Worm (Caenorhabditis elegans) whole organism, young adult: Measurements from ENCODE around the gene R102.2.

ENCODE experiments used
- F33H1.4 ChIP-seq: fragments of 200-800 bp; sonication (Bioruptor generic); IDR thresholded peaks from 2 replicates; pipeline ENCODE4 v1.3.6; 2022; ENCODE audit warnings: missing genetic modification reagents, missing genetic modification characterization, missing compliant biosample characterization
- T26A5.8 ChIP-seq: sonication (generic microtip); optimal IDR thresholded peaks from 2 replicates; lab custom pipeline; 2016; ENCODE audit warnings: missing genetic modification characterization, missing compliant biosample characterization
- akir-1 ChIP-seq: fragments of 200-800 bp; sonication (Bioruptor generic); optimal IDR thresholded peaks from 2 replicates; lab custom pipeline; 2018; ENCODE audit warnings: mild to moderate bottlenecking, missing genetic modification characterization, moderate library complexity, missing compliant biosample characterization
- ama-1 ChIP-seq, 3 experiments: fragments of 150-350 bp in 1 of 3; sonication (generic microtip) in 2 of 3; optimal IDR thresholded peaks; 2 replicates each; lab custom pipeline; 2014 to 2018; ENCODE audit warnings: missing biosample characterization in 2 of 3, missing genetic modification characterization in 2 of 3, missing genetic modification reagents in 2 of 3
- attf-5 ChIP-seq: fragments of 200-800 bp; sonication (Bioruptor generic); optimal IDR thresholded peaks from 2 replicates; lab custom pipeline; 2018; ENCODE audit warnings: mild to moderate bottlenecking, missing genetic modification characterization, missing compliant biosample characterization
- cebp-2 ChIP-seq: fragments of 200-800 bp; sonication (Bioruptor generic); IDR thresholded peaks from 2 replicates; pipeline ENCODE4 v1.3.6; 2022; ENCODE audit warnings: missing genetic modification characterization, missing compliant biosample characterization
- lag-1 ChIP-seq: fragments of 200-800 bp; sonication (Bioruptor generic); IDR thresholded peaks from 2 replicates; pipeline ENCODE4 v1.3.6; 2022; ENCODE audit warnings: missing genetic modification reagents, missing genetic modification characterization, missing compliant biosample characterization
- lin-35 ChIP-seq, 3 experiments: fragments of 150-350 bp in 2 of 3; sonication (generic microtip) in 1 of 3; optimal IDR thresholded peaks; 2 replicates each; lab custom pipeline; 2014 to 2018; ENCODE audit warnings: missing biosample characterization in 3 of 3, missing genetic modification characterization in 3 of 3, missing genetic modification reagents in 3 of 3
- mel-28 ChIP-seq: sonication (generic microtip); optimal IDR thresholded peaks from 2 replicates; lab custom pipeline; 2016; ENCODE audit warnings: borderline replicate concordance, mild to moderate bottlenecking, missing genetic modification characterization, missing compliant biosample characterization
- rec-8 ChIP-seq, 2 experiments: sonication (generic microtip); optimal IDR thresholded peaks; 2 replicates each; lab custom pipeline; 2016; ENCODE audit warnings: mild to moderate bottlenecking in 2 of 2, missing genetic modification characterization in 2 of 2, missing genetic modification reagents in 2 of 2, missing genotype in 2 of 2, missing biosample characterization in 1 of 2, missing compliant biosample characterization in 1 of 2, moderate library complexity in 1 of 2
- sptf-2 ChIP-seq: fragments of 200-800 bp; sonication (Bioruptor generic); optimal IDR thresholded peaks from 2 replicates; lab custom pipeline; 2018; ENCODE audit warnings: mild to moderate bottlenecking, missing genetic modification characterization, missing compliant biosample characterization
- unc-62 ChIP-seq: fragments of 150-350 bp; optimal IDR thresholded peaks from 2 replicates; lab custom pipeline; 2014; ENCODE audit warnings: missing biosample characterization, missing genetic modification reagents, missing genetic modification characterization
- ztf-26 ChIP-seq: sonication (generic microtip); optimal IDR thresholded peaks from 2 replicates; lab custom pipeline; 2017; ENCODE audit warnings: missing genetic modification characterization, missing compliant biosample characterization
- ztf-6 ChIP-seq: fragments of 200-800 bp; sonication (Bioruptor generic); IDR thresholded peaks from 2 replicates; pipeline ENCODE4 v1.3.6; 2022; ENCODE audit warnings: missing genetic modification reagents, missing genetic modification characterization, missing compliant biosample characterization

DNA sequence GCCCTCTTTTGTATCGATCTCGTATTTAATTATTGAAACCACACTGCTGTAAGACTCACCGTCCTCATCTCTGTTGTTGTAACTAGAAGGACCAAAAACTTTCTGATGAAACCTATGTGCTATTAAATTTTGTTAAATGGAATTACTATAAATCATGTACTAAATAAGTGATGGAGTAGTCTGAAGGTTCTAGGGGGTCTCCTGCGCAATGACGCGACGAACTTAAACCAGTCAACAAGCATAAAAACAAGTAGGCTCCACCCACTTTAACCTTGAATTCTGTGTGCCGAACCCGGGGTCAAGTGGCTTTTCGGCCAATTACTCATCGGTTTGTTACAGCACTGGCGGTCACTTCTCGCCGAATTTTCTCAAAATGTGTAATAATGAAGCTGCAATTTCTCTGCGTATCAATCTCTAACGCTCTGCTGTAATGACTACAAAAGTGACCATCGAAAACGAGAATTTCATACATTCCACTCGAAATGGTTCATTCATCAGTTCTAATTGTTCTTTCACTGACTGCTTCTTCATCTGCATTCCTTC is 49.7 kb downstream of the R102.2 start, which contains the start of gene grl-21:
- TF ChIP-seq ama-1 (optimal IDR thresholded peaks at IDR 0.05; lab: Kevin White, UChicago) (no peak), ama-1 (GFP tag; optimal IDR thresholded peaks at IDR 0.05; lab: Kevin White, UChicago) (no peak), attf-5 (no peak), mel-28 (tag; lab: Kevin White, UChicago) (peak; percentile 8), sptf-2 (no peak), lin-35 (GFP tag; optimal IDR thresholded peaks at IDR 0.05; lab: Kevin White, UChicago) (no peak), rec-8 (tag; optimal IDR thresholded peaks at IDR 0.05; lab: Kevin White, UChicago) (no peak), T26A5.8 (tag; lab: Kevin White, UChicago) (peak; percentile 39), ztf-6 (GFP tag; lab: Robert Waterston, UW) (no peak), akir-1 (no peak), ztf-26 (tag; lab: Kevin White, UChicago) (no peak), unc-62 (no peak), cebp-2 (no peak), F33H1.4 (no peak), lag-1 (GFP tag; lab: Robert Waterston, UW) (no peak)
